1 worm cellular context compared by ENCODE assay signal in genomic region chrIV:11594191-11594673, ce11.
A peak's percentile ranks its signal among the peaks of the same experiment; 100 is the strongest.
TF ChIP-seq lines count a peak whose summit lies in the region.

TSS of gene mig-38 (plus strand) at chrIV:11594244.

TF ChIP-seq in whole organism, L1 larva, 84 proteins besides CTCF, POLR2A, EP300 and RAD21 (continued from another document):
- no peak for TF ChIP-seq tlp-1 (tag; optimal IDR thresholded peaks at IDR 0.05; lab: Kevin White, UChicago)
- no peak for TF ChIP-seq aha-1 (tag; optimal IDR thresholded peaks at IDR 0.05; lab: Kevin White, UChicago)
- peak; percentile 65 for TF ChIP-seq nhr-85 (tag; lab: Kevin White, UChicago)
- no peak for TF ChIP-seq hlh-4 (tag; optimal IDR thresholded peaks at IDR 0.05; lab: Kevin White, UChicago)
- TF ChIP-seq blmp-1 (tag; optimal IDR thresholded peaks at IDR 0.05; lab: Kevin White, UChicago) = peak; percentile 32
- TF ChIP-seq unc-130 (tag; optimal IDR thresholded peaks at IDR 0.05; lab: Kevin White, UChicago) = no peak
- TF ChIP-seq vab-15 (tag; optimal IDR thresholded peaks at IDR 0.05; lab: Kevin White, UChicago) = no peak
- TF ChIP-seq ceh-82 (tag; optimal IDR thresholded peaks at IDR 0.05; lab: Kevin White, UChicago) = peak; percentile 8 to 63 (median 33)
- TF ChIP-seq lin-39 (tag; optimal IDR thresholded peaks at IDR 0.05; lab: Kevin White, UChicago) = no peak
- no peak for TF ChIP-seq unc-30 (tag; optimal IDR thresholded peaks at IDR 0.05; lab: Kevin White, UChicago)
- no peak for TF ChIP-seq pqm-1 (tag; optimal IDR thresholded peaks at IDR 0.05; lab: Kevin White, UChicago)
